Fruit fly (Drosophila melanogaster) whole organism, embryonic: ENCODE data around the gene Lcp65Ac.
A peak's percentile ranks its signal among the peaks of the same experiment; 100 is the strongest.

Experiments
- ATbp ChIP-seq: fragments of 200-800 bp; sonication (Bioruptor generic); optimal IDR thresholded peaks from 2 replicates; lab custom pipeline; 2017; ENCODE audit warnings: missing biosample characterization, mild to moderate bottlenecking, missing genetic modification characterization, missing genetic modification reagents
- Atf3 ChIP-seq: fragments of 200-800 bp; sonication (Bioruptor generic); optimal IDR thresholded peaks from 3 replicates; lab custom pipeline; 2016; ENCODE audit warnings: missing biosample characterization, missing genetic modification characterization
- CG10147 ChIP-seq: fragments of 200-800 bp; sonication (Bioruptor generic); optimal IDR thresholded peaks from 2 replicates; lab custom pipeline; 2019; ENCODE audit warnings: missing biosample characterization, mild to moderate bottlenecking, missing genetic modification characterization, moderate library complexity
- CG10274 ChIP-seq: fragments of 200-800 bp; sonication (Bioruptor generic); optimal IDR thresholded peaks from 3 replicates; lab custom pipeline; 2017; ENCODE audit warnings: missing biosample characterization, mild to moderate bottlenecking, missing genetic modification characterization
- CG12769 ChIP-seq: fragments of 200-800 bp; sonication (Bioruptor generic); optimal IDR thresholded peaks from 2 replicates; lab custom pipeline; 2019; ENCODE audit warnings: missing biosample characterization, mild to moderate bottlenecking, missing genetic modification characterization, moderate library complexity
- CG1529 ChIP-seq: fragments of 200-800 bp; sonication (Bioruptor generic); optimal IDR thresholded peaks from 3 replicates; lab custom pipeline; 2018; ENCODE audit warnings: missing biosample characterization, missing genetic modification characterization
- CG15479 ChIP-seq: fragments of 200-800 bp; sonication (Bioruptor generic); optimal IDR thresholded peaks from 3 replicates; lab custom pipeline; 2019; ENCODE audit warnings: missing biosample characterization, mild to moderate bottlenecking, missing genetic modification characterization, moderate library complexity
- CG16863 ChIP-seq: fragments of 200-800 bp; sonication (Bioruptor generic); optimal IDR thresholded peaks from 3 replicates; lab custom pipeline; 2016; ENCODE audit warnings: missing biosample characterization, missing genetic modification characterization
- CG17568 ChIP-seq: fragments of 200-800 bp; sonication (Bioruptor generic); optimal IDR thresholded peaks from 2 replicates; lab custom pipeline; 2018; ENCODE audit warnings: missing biosample characterization, mild to moderate bottlenecking, missing genetic modification characterization, moderate library complexity
- CG2116 ChIP-seq: fragments of 200-800 bp; sonication (Bioruptor generic); optimal IDR thresholded peaks from 3 replicates; lab custom pipeline; 2018; ENCODE audit warnings: missing biosample characterization, mild to moderate bottlenecking, missing genetic modification characterization
- CG31441 ChIP-seq: fragments of 200-800 bp; sonication (Bioruptor generic); IDR thresholded peaks from 2 replicates; pipeline ENCODE4 v1.3.6; 2022; ENCODE audit warnings: missing biosample characterization, missing genetic modification characterization
- CG3407 ChIP-seq: fragments of 200-800 bp; sonication (Bioruptor generic); optimal IDR thresholded peaks from 2 replicates; lab custom pipeline; 2018; ENCODE audit warnings: missing biosample characterization, mild to moderate bottlenecking, missing genetic modification characterization
- CG34376 ChIP-seq: fragments of 200-800 bp; sonication (Bioruptor generic); optimal IDR thresholded peaks from 2 replicates; lab custom pipeline; 2018; ENCODE audit warnings: missing biosample characterization, mild to moderate bottlenecking, missing genetic modification characterization
- CG4360 ChIP-seq: fragments of 200-800 bp; sonication (Bioruptor generic); IDR thresholded peaks from 2 replicates; pipeline ENCODE4 v1.3.6; 2022; ENCODE audit warnings: missing biosample characterization, missing genetic modification characterization
- CG6654 ChIP-seq: fragments of 200-800 bp; sonication (Bioruptor generic); optimal IDR thresholded peaks from 2 replicates; lab custom pipeline; 2017; ENCODE audit warnings: missing biosample characterization, mild to moderate bottlenecking, missing genetic modification characterization
- CG7786 ChIP-seq: fragments of 200-800 bp; sonication (Bioruptor generic); optimal IDR thresholded peaks from 2 replicates; lab custom pipeline; 2016; ENCODE audit warnings: missing biosample characterization, missing genetic modification characterization
- CG8388 ChIP-seq: fragments of 200-800 bp; sonication (Bioruptor generic); optimal IDR thresholded peaks from 2 replicates; lab custom pipeline; 2019; ENCODE audit warnings: missing biosample characterization, mild to moderate bottlenecking, missing genetic modification characterization, moderate library complexity
- CG8765 ChIP-seq: fragments of 200-800 bp; sonication (Bioruptor generic); IDR thresholded peaks from 2 replicates; pipeline ENCODE4 v1.3.6; 2022; ENCODE audit warnings: missing biosample characterization, missing genetic modification characterization
- CG8944 ChIP-seq: fragments of 200-800 bp; sonication (Bioruptor generic); optimal IDR thresholded peaks from 3 replicates; lab custom pipeline; 2016; ENCODE audit warnings: missing biosample characterization, missing genetic modification characterization
- CG9932 ChIP-seq: fragments of 200-800 bp; sonication (Bioruptor generic); IDR thresholded peaks from 2 replicates; pipeline ENCODE4 v1.3.6; 2022; ENCODE audit warnings: missing biosample characterization, missing genetic modification characterization
- Chrac-16 ChIP-seq: fragments of 200-800 bp; sonication (Bioruptor generic); optimal IDR thresholded peaks from 3 replicates; lab custom pipeline; 2016; ENCODE audit warnings: missing biosample characterization, missing genetic modification characterization
- Doc3 ChIP-seq: fragments of 200-800 bp; sonication (Bioruptor generic); IDR thresholded peaks from 3 replicates; pipeline ENCODE4 v1.3.6; 2022; ENCODE audit warnings: missing biosample characterization, missing genetic modification characterization; ENCODE audit not compliant: partially characterized antibody
- Fer2 ChIP-seq: fragments of 200-800 bp; sonication (Bioruptor generic); optimal IDR thresholded peaks from 2 replicates; lab custom pipeline; 2018; ENCODE audit warnings: missing biosample characterization, mild to moderate bottlenecking, missing genetic modification characterization, moderate library complexity
- Hand ChIP-seq: fragments of 200-800 bp; sonication (Bioruptor generic); optimal IDR thresholded peaks from 2 replicates; lab custom pipeline; 2017; ENCODE audit warnings: mild to moderate bottlenecking, missing biosample characterization, missing genetic modification reagents, missing genetic modification characterization
- NfI ChIP-seq: fragments of 200-800 bp; sonication (Bioruptor generic); optimal IDR thresholded peaks from 3 replicates; lab custom pipeline; 2018; ENCODE audit warnings: missing biosample characterization, mild to moderate bottlenecking, missing genetic modification characterization, moderate library complexity
- Taf1 ChIP-seq: fragments of 200-800 bp; sonication (Bioruptor generic); IDR thresholded peaks from 2 replicates; pipeline ENCODE4 v1.3.6; 2022; ENCODE audit warnings: missing biosample characterization, missing genetic modification characterization
- bigmax ChIP-seq: fragments of 200-800 bp; sonication (Bioruptor generic); optimal IDR thresholded peaks from 2 replicates; lab custom pipeline; 2018; ENCODE audit warnings: missing biosample characterization, mild to moderate bottlenecking, missing genetic modification characterization
- bsh ChIP-seq, 2 experiments: fragments of 200-800 bp; sonication (Bioruptor generic); optimal IDR thresholded peaks; 2 replicates each; lab custom pipeline; 2017 to 2018; ENCODE audit warnings: mild to moderate bottlenecking in 2 of 2, missing biosample characterization in 2 of 2, missing genetic modification characterization in 2 of 2, moderate library complexity in 1 of 2
- crol ChIP-seq: fragments of 200-800 bp; sonication (Bioruptor generic); IDR thresholded peaks from 2 replicates; pipeline ENCODE4 v1.3.6; 2022; ENCODE audit warnings: missing biosample characterization, missing genetic modification characterization
- crp ChIP-seq, 2 experiments: fragments of 200-800 bp; sonication (Bioruptor generic); optimal IDR thresholded peaks; 2 replicates in 1 of 2; 3 replicates in 1 of 2; lab custom pipeline; 2017; ENCODE audit warnings: missing biosample characterization in 2 of 2, missing genetic modification characterization in 2 of 2, mild to moderate bottlenecking in 1 of 2, moderate library complexity in 1 of 2
- danr ChIP-seq: fragments of 200-800 bp; sonication (Bioruptor generic); IDR thresholded peaks from 2 replicates; pipeline ENCODE4 v1.3.6; 2022; ENCODE audit warnings: missing biosample characterization, missing genetic modification characterization
- dimm ChIP-seq: fragments of 200-800 bp; sonication (Bioruptor generic); IDR thresholded peaks from 2 replicates; pipeline ENCODE4 v1.3.6; 2022; ENCODE audit warnings: missing biosample characterization, missing genetic modification characterization
- gcm ChIP-seq: fragments of 200-800 bp; sonication (Bioruptor generic); optimal IDR thresholded peaks from 2 replicates; lab custom pipeline; 2019; ENCODE audit warnings: missing biosample characterization, mild to moderate bottlenecking, missing genetic modification characterization, moderate library complexity
- gro ChIP-seq: fragments of 200-800 bp; sonication (Bioruptor generic); optimal IDR thresholded peaks from 2 replicates; lab custom pipeline; 2016; ENCODE audit warnings: missing biosample characterization, missing genetic modification characterization
- gsb-n ChIP-seq: fragments of 200-800 bp; sonication (Bioruptor generic); optimal IDR thresholded peaks from 3 replicates; lab custom pipeline; 2018; ENCODE audit warnings: missing biosample characterization, mild to moderate bottlenecking, missing genetic modification characterization
- jumu ChIP-seq: fragments of 200-800 bp; sonication (Bioruptor generic); optimal IDR thresholded peaks from 3 replicates; lab custom pipeline; 2016; ENCODE audit warnings: missing biosample characterization, missing genetic modification characterization
- knrl ChIP-seq: fragments of 200-800 bp; sonication (Bioruptor generic); IDR thresholded peaks from 3 replicates; pipeline ENCODE4 v1.3.6; 2022; ENCODE audit warnings: missing biosample characterization, missing genetic modification characterization; ENCODE audit not compliant: partially characterized antibody
- lilli ChIP-seq: fragments of 200-800 bp; sonication (Bioruptor generic); optimal IDR thresholded peaks from 3 replicates; lab custom pipeline; 2016; ENCODE audit warnings: missing biosample characterization, missing genetic modification characterization
- lov ChIP-seq, 2 experiments: fragments of 200-800 bp in 1 of 2; fragments of >200 bp in 1 of 2; sonication (Bioruptor generic) in 1 of 2; IDR thresholded peaks in 1 of 2; optimal IDR thresholded peaks in 1 of 2; 2 replicates in 1 of 2; 3 replicates in 1 of 2; pipeline versions ENCODE4 v1.3.6 to Lab custom; 2017 to 2022; ENCODE audit warnings: missing biosample characterization in 1 of 2, missing genetic modification characterization in 1 of 2
- mirr ChIP-seq: fragments of 200-800 bp; sonication (Bioruptor generic); optimal IDR thresholded peaks from 3 replicates; lab custom pipeline; 2018; ENCODE audit warnings: missing biosample characterization, mild to moderate bottlenecking, missing genetic modification characterization
- nmo ChIP-seq: fragments of 200-800 bp; sonication (Bioruptor generic); optimal IDR thresholded peaks from 2 replicates; lab custom pipeline; 2018; ENCODE audit warnings: missing biosample characterization, mild to moderate bottlenecking, missing genetic modification characterization, moderate library complexity
- pros ChIP-seq: fragments of 200-800 bp; sonication (Bioruptor generic); optimal IDR thresholded peaks from 3 replicates; lab custom pipeline; 2019; ENCODE audit warnings: missing biosample characterization, mild to moderate bottlenecking, missing genetic modification characterization, moderate library complexity
- psq ChIP-seq: fragments of 200-800 bp; sonication (Bioruptor generic); optimal IDR thresholded peaks from 2 replicates; lab custom pipeline; 2017; ENCODE audit warnings: missing biosample characterization, missing genetic modification characterization
- rib ChIP-seq: fragments of 200-800 bp; sonication (Bioruptor generic); IDR thresholded peaks from 2 replicates; pipeline ENCODE4 v1.3.6; 2022; ENCODE audit warnings: missing biosample characterization, missing genetic modification characterization
- salm ChIP-seq: fragments of 200-800 bp; sonication (Bioruptor generic); optimal IDR thresholded peaks from 2 replicates; lab custom pipeline; 2018; ENCODE audit warnings: missing biosample characterization, mild to moderate bottlenecking, missing genetic modification characterization
- schlank ChIP-seq: fragments of 200-800 bp; sonication (Bioruptor generic); optimal IDR thresholded peaks from 2 replicates; lab custom pipeline; 2018; ENCODE audit warnings: missing biosample characterization, mild to moderate bottlenecking, missing genetic modification characterization
- shn ChIP-seq: fragments of 200-800 bp; sonication (Bioruptor generic); optimal IDR thresholded peaks from 3 replicates; lab custom pipeline; 2016; ENCODE audit warnings: missing biosample characterization, missing genetic modification characterization
- unc-4 ChIP-seq: fragments of 200-800 bp; sonication (Bioruptor generic); IDR thresholded peaks from 2 replicates; pipeline ENCODE4 v1.3.6; 2022; ENCODE audit warnings: missing biosample characterization, missing genetic modification characterization; ENCODE audit not compliant: partially characterized antibody
- vfl ChIP-seq: fragments of 200-800 bp; sonication (Bioruptor generic); optimal IDR thresholded peaks from 2 replicates; lab custom pipeline; 2016; ENCODE audit warnings: missing biosample characterization, missing genetic modification characterization
- zf30C ChIP-seq: fragments of 200-800 bp; sonication (Bioruptor generic); optimal IDR thresholded peaks from 3 replicates; lab custom pipeline; 2018; ENCODE audit warnings: missing biosample characterization, mild to moderate bottlenecking, missing genetic modification characterization

Gene Lcp65Ac

dm6 chr3L:6173826-6174255 lies 29.2 kb downstream of the Lcp65Ac start, which contains the start of the genes fmt and CG7376 (continued):
- TF ChIP-seq lov (optimal IDR thresholded peaks at IDR 0.05; lab: Kevin White, UChicago) (no peak), lov (GFP tag; IDR thresholded peaks at IDR 0.05; lab: Robert Waterston, UW) (no peak), CG8765 (GFP tag; lab: Robert Waterston, UW) (no peak), CG15479 (GFP tag; lab: Kevin White, UChicago) (peak; percentile 36), NfI (GFP tag; lab: Kevin White, UChicago) (no peak), Atf3 (no peak), schlank (no peak), CG10274 (GFP tag; lab: Kevin White, UChicago) (no peak), shn (no peak), unc-4 (GFP tag; lab: Robert Waterston, UW) (peak; percentile 56; the same call in 1 of the 2 replicates), Taf1 (GFP tag; lab: Robert Waterston, UW) (no peak), CG3407 (GFP tag; lab: Kevin White, UChicago) (no peak), gsb-n (tag; lab: Kevin White, UChicago) (no peak), crol (no peak), CG12769 (tag; lab: Kevin White, UChicago) (no peak), gcm (no peak), CG9932 (GFP tag; lab: Robert Waterston, UW) (no peak), lilli (GFP tag; lab: Kevin White, UChicago) (peak; percentile 34), CG34376 (GFP tag; lab: Kevin White, UChicago) (no peak), Fer2 (tag; lab: Kevin White, UChicago) (no peak), Doc3 (GFP tag; lab: Robert Waterston, UW) (0 out of 3 replicates have a peak, but pooled peaks have one; percentile 47), Hand (GFP tag; lab: Kevin White, UChicago) (no peak), jumu (GFP tag; lab: Kevin White, UChicago) (no peak), CG1529 (no peak), knrl (GFP tag; lab: Robert Waterston, UW) (peak; percentile 76), bigmax (GFP tag; lab: Kevin White, UChicago) (no peak), CG31441 (GFP tag; lab: Robert Waterston, UW) (no peak), danr (no peak), CG16863 (GFP tag; lab: Kevin White, UChicago) (no peak), CG7786 (no peak), salm (tag; lab: Kevin White, UChicago) (no peak), zf30C (GFP tag; lab: Kevin White, UChicago) (no peak), CG17568 (GFP tag; lab: Kevin White, UChicago) (no peak), CG2116 (peak; percentile 93), CG6654 (GFP tag; lab: Kevin White, UChicago) (no peak), CG4360 (GFP tag; lab: Robert Waterston, UW) (no peak), bsh (GFP tag; optimal IDR thresholded peaks at IDR 0.05; lab: Kevin White, UChicago) (no peak), vfl (no peak), CG10147 (GFP tag; lab: Kevin White, UChicago) (no peak), dimm (no peak), CG8944 (GFP tag; lab: Kevin White, UChicago) (no peak), Chrac-16 (GFP tag; lab: Kevin White, UChicago) (peak; percentile 4), rib (GFP tag; lab: Robert Waterston, UW) (no peak), CG8388 (GFP tag; lab: Kevin White, UChicago) (no peak), mirr (GFP tag; lab: Kevin White, UChicago) (no peak), ATbp (no peak), gro (GFP tag; lab: Kevin White, UChicago) (no peak), pros (GFP tag; lab: Kevin White, UChicago) (no peak), nmo (GFP tag; lab: Kevin White, UChicago) (peak; percentile 80), psq (GFP tag; lab: Kevin White, UChicago) (no peak), crp (GFP tag; optimal IDR thresholded peaks at IDR 0.05; lab: Kevin White, UChicago) (no peak)
